Worm (Caenorhabditis elegans) whole organism, mixed stage, embryonic: Measurements from ENCODE around the gene phf-31.

Experiments used
- nhr-237 ChIP-seq: fragments of 150-350 bp; optimal IDR thresholded peaks from 2 replicates; lab custom pipeline; 2014; ENCODE audit warnings: missing biosample characterization, missing genetic modification characterization
- nhr-28 ChIP-seq: fragments of 150-350 bp; optimal IDR thresholded peaks from 2 replicates; lab custom pipeline; 2014; ENCODE audit warnings: missing biosample characterization, missing genetic modification characterization
- nhr-76 ChIP-seq: sonication (generic microtip); optimal IDR thresholded peaks from 2 replicates; lab custom pipeline; 2017; ENCODE audit warnings: missing biosample characterization, missing genetic modification characterization

DNA sequence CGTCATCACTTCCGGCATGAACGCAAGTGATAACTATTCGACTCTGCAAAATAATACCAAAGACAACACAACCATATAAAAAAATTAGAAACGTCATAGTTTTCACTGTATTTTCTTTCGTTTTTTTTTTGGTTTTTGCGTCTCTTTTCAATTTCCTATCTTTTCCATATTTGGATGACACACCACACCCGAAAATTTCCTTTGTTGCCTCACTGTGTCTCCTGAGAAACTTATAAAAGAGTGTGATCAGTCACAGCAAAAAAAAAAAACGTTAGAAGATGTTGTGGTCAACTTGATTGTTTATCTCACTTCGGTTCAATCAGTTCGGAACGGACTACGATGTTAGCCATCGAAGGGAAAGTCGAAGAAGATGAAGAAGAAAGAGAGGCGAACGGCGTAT is 7.9 kb downstream of the phf-31 start:
- TF ChIP-seq nhr-28 (tag; lab: Kevin White, UChicago), result no peak
- TF ChIP-seq nhr-237, result no peak
- TF ChIP-seq nhr-76, result no peak
